Fruit fly (Drosophila melanogaster): ENCODE measurements around the gene CG12278.

The CG12278 gene

dm6 chr3R:21084979-21085378 is 41.1 kb downstream of the CG12278 start:
- TF ChIP-seq Abd-B (GFP tag; optimal IDR thresholded peaks at IDR 0.05): no peak
- no peak for TF ChIP-seq pan (optimal IDR thresholded peaks at IDR 0.05)
- TF ChIP-seq N (GFP tag; optimal IDR thresholded peaks at IDR 0.05): no peak
- TF ChIP-seq psq (GFP tag; optimal IDR thresholded peaks at IDR 0.05): no peak
- TF ChIP-seq OdsH (GFP tag; optimal IDR thresholded peaks at IDR 0.05): no peak
- no peak for TF ChIP-seq lola (GFP tag; optimal IDR thresholded peaks at IDR 0.05)
- TF ChIP-seq Vsx2 (GFP tag; optimal IDR thresholded peaks at IDR 0.05; ENCODE audit: partially characterized antibody): no peak
- no peak for TF ChIP-seq dmrt93B (GFP tag; optimal IDR thresholded peaks at IDR 0.05)

- no peak for TF ChIP-seq HLH106 (tag; optimal IDR thresholded peaks at IDR 0.05)
- peak; percentile 22 for TF ChIP-seq Hr83 (GFP tag; optimal IDR thresholded peaks at IDR 0.05; ENCODE audit: poor library complexity, severe bottlenecking)
- no peak for TF ChIP-seq CG9705 (GFP tag; optimal IDR thresholded peaks at IDR 0.05)
- TF ChIP-seq OdsH (GFP tag; optimal IDR thresholded peaks at IDR 0.05): no peak
- peak; percentile 38 for TF ChIP-seq fru (GFP tag; optimal IDR thresholded peaks at IDR 0.05)
- TF ChIP-seq ey (GFP tag; optimal IDR thresholded peaks at IDR 0.05): no peak
Observed at dm6 chr3R:21089416-21089815, 45.5 kb downstream of the CG12278 start.

dm6 chr3R:21090230-21091021 is 46.6 kb downstream of the CG12278 start:
- no peak for TF ChIP-seq dmrt93B (GFP tag; optimal IDR thresholded peaks at IDR 0.05)

dm6 chr3R:21091500-21091899 is 47.6 kb downstream of the CG12278 start:
- no peak for TF ChIP-seq brk (GFP tag; optimal IDR thresholded peaks at IDR 0.05)
- TF ChIP-seq dl (GFP tag; optimal IDR thresholded peaks at IDR 0.05; ENCODE audit: insufficient read depth in 1 of 2, partially characterized antibody in 2 of 2): no peak
- no peak for TF ChIP-seq Hr83 (GFP tag; optimal IDR thresholded peaks at IDR 0.05; ENCODE audit: poor library complexity, severe bottlenecking)
- no peak for TF ChIP-seq Sp1 (GFP tag; optimal IDR thresholded peaks at IDR 0.05)
- no peak for TF ChIP-seq Vsx2 (GFP tag; optimal IDR thresholded peaks at IDR 0.05; ENCODE audit: partially characterized antibody)

dm6 chr3R:21092036-21092435 is 48.2 kb downstream of the CG12278 start:
- no peak for TF ChIP-seq GATAd (GFP tag; optimal IDR thresholded peaks at IDR 0.05)
- TF ChIP-seq CrebA (GFP tag; optimal IDR thresholded peaks at IDR 0.05; ENCODE audit: borderline replicate concordance): no peak
- no peak for TF ChIP-seq fru (GFP tag; optimal IDR thresholded peaks at IDR 0.05)
- no peak for TF ChIP-seq CG32264 (GFP tag; optimal IDR thresholded peaks at IDR 0.05)
- TF ChIP-seq Hr78 (GFP tag; optimal IDR thresholded peaks at IDR 0.05): no peak
- no peak for TF ChIP-seq rgr (GFP tag; optimal IDR thresholded peaks at IDR 0.05)
- no peak for TF ChIP-seq lola (GFP tag; optimal IDR thresholded peaks at IDR 0.05)
- TF ChIP-seq CG9705 (GFP tag; optimal IDR thresholded peaks at IDR 0.05): no peak

- TF ChIP-seq HLH106 (tag; optimal IDR thresholded peaks at IDR 0.05) (no peak), Myc (optimal IDR thresholded peaks at IDR 0.05) (no peak), N (GFP tag; optimal IDR thresholded peaks at IDR 0.05) (no peak), CG9705 (GFP tag; optimal IDR thresholded peaks at IDR 0.05) (no peak)
Observed at dm6 chr3R:21092829-21093228, 49.0 kb downstream of the CG12278 start.

dm6 chr3R:21094292-21094691 is 50.4 kb downstream of the CG12278 start:
- TF ChIP-seq woc (GFP tag; optimal IDR thresholded peaks at IDR 0.05) (no peak), Jra (GFP tag; optimal IDR thresholded peaks at IDR 0.05) (peak; percentile 9), Dif (GFP tag; optimal IDR thresholded peaks at IDR 0.05; ENCODE audit: partially characterized antibody) (peak; percentile 59), Hr78 (GFP tag; optimal IDR thresholded peaks at IDR 0.05) (no peak)
